Worm (Caenorhabditis elegans): ENCODE measurements around the gene ZK593.3.

ZK593.3 gene

ce11 chrIV:10918877-10919560 is 3.5 kb downstream of the ZK593.3 start (continued):
- no peak for TF ChIP-seq sox-4 (tag; optimal IDR thresholded peaks at IDR 0.05)
- TF ChIP-seq mab-9 (GFP tag; IDR thresholded peaks at IDR 0.05), result no peak
- peak; percentile 19 for TF ChIP-seq blmp-1 (tag; optimal IDR thresholded peaks at IDR 0.05)
- peak in 1 of 2 experiments; percentile 63 for TF ChIP-seq egl-27 (tag; optimal IDR thresholded peaks at IDR 0.05)
- no peak for TF ChIP-seq dsc-1 (tag; optimal IDR thresholded peaks at IDR 0.05)
- peak; percentile 72 to 76 for TF ChIP-seq lin-35 (GFP tag; optimal IDR thresholded peaks at IDR 0.05)
- peak; percentile 87 for TF ChIP-seq tbx-2 (tag; optimal IDR thresholded peaks at IDR 0.05)
- no peak for TF ChIP-seq nhr-76 (tag; optimal IDR thresholded peaks at IDR 0.05)
- no peak for TF ChIP-seq unc-30 (tag; optimal IDR thresholded peaks at IDR 0.05)
- peak; percentile 22 for TF ChIP-seq pag-3 (tag; optimal IDR thresholded peaks at IDR 0.05; ENCODE audit: borderline replicate concordance, insufficient read depth)

- TF ChIP-seq fkh-4 (tag; optimal IDR thresholded peaks at IDR 0.05; ENCODE audit: borderline replicate concordance) (no peak), lsy-2 (tag; optimal IDR thresholded peaks at IDR 0.05) (no peak), ztf-11 (tag; optimal IDR thresholded peaks at IDR 0.05) (no peak), ceh-82 (tag; optimal IDR thresholded peaks at IDR 0.05) (no peak), nhr-19 (GFP tag; conservative IDR thresholded peaks at IDR 0.05) (no peak), ceh-90 (tag; optimal IDR thresholded peaks at IDR 0.05) (no peak), aly-2 (tag; optimal IDR thresholded peaks at IDR 0.05) (no peak), Y116A8C.19 (tag; optimal IDR thresholded peaks at IDR 0.05; ENCODE audit: borderline replicate concordance) (no peak), xbp-1 (tag; optimal IDR thresholded peaks at IDR 0.05) (no peak), swsn-7 (tag; optimal IDR thresholded peaks at IDR 0.05) (no peak), nhr-11 (tag; optimal IDR thresholded peaks at IDR 0.05) (no peak), dpl-1 (GFP tag; optimal IDR thresholded peaks at IDR 0.05) (no peak), nhr-237 (tag; optimal IDR thresholded peaks at IDR 0.05) (no peak), ceh-63 (GFP tag; optimal IDR thresholded peaks at IDR 0.05) (no peak), F16B12.6 (tag; optimal IDR thresholded peaks at IDR 0.05) (no peak), tbx-2 (tag; optimal IDR thresholded peaks at IDR 0.05) (no peak), vab-15 (tag; optimal IDR thresholded peaks at IDR 0.05) (no peak), isw-1 (GFP tag; IDR thresholded peaks at IDR 0.05) (no peak)
Measured at ce11 chrIV:10919770-10920169, 4.3 kb downstream of the ZK593.3 start, which contains the start of gene rbr-2. TSS of gene rbr-2 (plus strand) at chrIV:10920070.

- TF ChIP-seq C34B4.2 (tag; optimal IDR thresholded peaks at IDR 0.05) (no peak), hlh-17 (GFP tag; optimal IDR thresholded peaks at IDR 0.05; ENCODE audit: borderline replicate concordance) (no peak), lin-14 (GFP tag; optimal IDR thresholded peaks at IDR 0.05) (peak; percentile 90), pag-3 (tag; optimal IDR thresholded peaks at IDR 0.05; ENCODE audit: borderline replicate concordance, insufficient read depth) (no peak), mep-1 (tag; optimal IDR thresholded peaks at IDR 0.05) (peak; percentile 86), ztf-4 (tag; optimal IDR thresholded peaks at IDR 0.05) (no peak), swsn-7 (tag; optimal IDR thresholded peaks at IDR 0.05) (peak; percentile 72), sup-37 (GFP tag; optimal IDR thresholded peaks at IDR 0.05) (no peak), elt-2 (tag; optimal IDR thresholded peaks at IDR 0.05) (peak; percentile 6), zag-1 (tag; optimal IDR thresholded peaks at IDR 0.05) (no peak), sox-4 (tag; optimal IDR thresholded peaks at IDR 0.05) (no peak), fkh-10 (GFP tag; optimal IDR thresholded peaks at IDR 0.05) (peak; percentile 46), dpl-1 (GFP tag; optimal IDR thresholded peaks at IDR 0.05) (peak; percentile 69 to 79 (median 69)), unc-86 (tag; optimal IDR thresholded peaks at IDR 0.05) (peak; percentile 52), sptf-1 (tag; optimal IDR thresholded peaks at IDR 0.05) (no peak), tlp-1 (tag; optimal IDR thresholded peaks at IDR 0.05) (no peak), C16A3.4 (tag; optimal IDR thresholded peaks at IDR 0.05) (peak; percentile 90), hpl-2 (GFP tag; optimal IDR thresholded peaks at IDR 0.05) (peak; percentile 41), nhr-12 (tag; optimal IDR thresholded peaks at IDR 0.05) (no peak), snpc-4 (tag; optimal IDR thresholded peaks at IDR 0.05) (peak; percentile 64), mdl-1 (tag; optimal IDR thresholded peaks at IDR 0.05) (peak in 1 of 2 experiments; percentile 34), lin-35 (GFP tag; optimal IDR thresholded peaks at IDR 0.05) (peak; percentile 76 to 82), mab-9 (GFP tag; IDR thresholded peaks at IDR 0.05) (peak; percentile 27; the same call in 1 of the 2 replicates), ces-1 (GFP tag; optimal IDR thresholded peaks at IDR 0.05) (no peak), xbp-1 (tag; optimal IDR thresholded peaks at IDR 0.05) (peak; percentile 57), nhr-76 (tag; optimal IDR thresholded peaks at IDR 0.05) (no peak), ceh-63 (GFP tag; optimal IDR thresholded peaks at IDR 0.05) (no peak), nhr-19 (GFP tag; conservative IDR thresholded peaks at IDR 0.05) (peak; percentile 50), unc-62 (GFP tag; optimal IDR thresholded peaks at IDR 0.05) (no peak), nhr-28 (tag; optimal IDR thresholded peaks at IDR 0.05) (no peak)
Measured at ce11 chrIV:10933062-10933552, 17.6 kb downstream of the ZK593.3 start, which contains the start of the genes dnc-1 and lsm-7. TSS of gene dnc-1 (minus strand) at chrIV:10933203. TSS of gene lsm-7 (plus strand) at chrIV:10933502.
